Fruit fly (Drosophila melanogaster) whole organism, embryonic: Measurements from ENCODE around the gene ZnT86D.

Source experiments
- BEAF-32 ChIP-seq: fragments of 200-800 bp; sonication (Bioruptor generic); optimal IDR thresholded peaks from 3 replicates; lab custom pipeline; 2017; ENCODE audit warnings: missing biosample characterization, missing genetic modification characterization, mild to moderate bottlenecking, moderate library complexity, missing genetic modification reagents
- CG31224 ChIP-seq: fragments of 200-800 bp; sonication (Bioruptor generic); IDR thresholded peaks from 2 replicates; pipeline ENCODE4 v1.3.6; 2022; ENCODE audit warnings: missing biosample characterization, missing genetic modification characterization
- CG31365 ChIP-seq: fragments of 200-800 bp; sonication (Bioruptor generic); optimal IDR thresholded peaks from 2 replicates; lab custom pipeline; 2018; ENCODE audit warnings: missing biosample characterization, mild to moderate bottlenecking, missing genetic modification characterization
- CG4730 ChIP-seq: fragments of 200-800 bp; sonication (Bioruptor generic); IDR thresholded peaks from 2 replicates; pipeline ENCODE4 v1.3.6; 2022; ENCODE audit warnings: missing biosample characterization, missing genetic modification characterization
- CG8924 ChIP-seq: fragments of 200-800 bp; optimal IDR thresholded peaks from 3 replicates; lab custom pipeline; 2019; ENCODE audit warnings: missing biosample characterization, mild to moderate bottlenecking, missing genetic modification characterization, moderate library complexity
- Dip2 ChIP-seq: fragments of 200-800 bp; sonication (Bioruptor generic); IDR thresholded peaks from 2 replicates; pipeline ENCODE4 v1.3.6; 2022; ENCODE audit warnings: missing biosample characterization, missing genetic modification characterization
- Dip3 ChIP-seq: fragments of 200-800 bp; sonication (Bioruptor generic); optimal IDR thresholded peaks from 3 replicates; lab custom pipeline; 2016; ENCODE audit warnings: missing biosample characterization, missing genetic modification characterization
- chm ChIP-seq: fragments of 200-800 bp; sonication (Bioruptor generic); IDR thresholded peaks from 2 replicates; pipeline ENCODE4 v1.3.6; 2022; ENCODE audit warnings: missing biosample characterization, missing genetic modification characterization
- maf-S ChIP-seq: fragments of 200-800 bp; sonication (Bioruptor generic); optimal IDR thresholded peaks from 2 replicates; lab custom pipeline; 2016; ENCODE audit warnings: missing biosample characterization, missing genetic modification characterization
- prd ChIP-seq, 3 experiments: fragments of >200 bp in 2 of 3; fragments of 200-800 bp in 1 of 3; sonication (Bioruptor generic) in 1 of 3; optimal IDR thresholded peaks in 2 of 3; IDR thresholded peaks in 1 of 3; 2 replicates in 2 of 3; 3 replicates in 1 of 3; pipeline versions ENCODE4 v1.3.6 to Lab custom; 2017 to 2022; ENCODE audit warnings: missing biosample characterization in 1 of 3, missing genetic modification characterization in 1 of 3
- tup ChIP-seq: fragments of 200-800 bp; sonication (Bioruptor generic); optimal IDR thresholded peaks from 2 replicates; lab custom pipeline; 2016; ENCODE audit warnings: missing biosample characterization, mild to moderate bottlenecking, missing genetic modification characterization, moderate library complexity

- no peak for TF ChIP-seq maf-S (GFP tag; lab: Kevin White, UChicago)
- TF ChIP-seq BEAF-32 (GFP tag; lab: Kevin White, UChicago): no peak
- no peak for TF ChIP-seq chm (GFP tag; lab: Robert Waterston, UW)
- no peak for TF ChIP-seq CG31365 (tag; lab: Kevin White, UChicago)
- no peak for TF ChIP-seq CG31224 (GFP tag; lab: Robert Waterston, UW)
- TF ChIP-seq CG4730 (GFP tag; lab: Robert Waterston, UW): no peak
- TF ChIP-seq CG8924 (tag; lab: Kevin White, UChicago): no peak
- no peak for TF ChIP-seq tup (GFP tag; lab: Kevin White, UChicago)
- TF ChIP-seq prd (optimal IDR thresholded peaks at IDR 0.05; lab: Kevin White, UChicago): no peak
- TF ChIP-seq prd (GFP tag; IDR thresholded peaks at IDR 0.05; lab: Robert Waterston, UW): no peak
- no peak for TF ChIP-seq Dip3 (GFP tag; lab: Kevin White, UChicago)
- no peak for TF ChIP-seq Dip2 (GFP tag; lab: Robert Waterston, UW)
Measured at dm6 chr3R:11257537-11257936, 43.2 kb upstream of the ZnT86D start.
